Fruit fly (Drosophila melanogaster) whole organism, prepupa: ENCODE data around the gene Pph13.

Source experiments
- CG11762 ChIP-seq: fragments of 200-800 bp; sonication (Bioruptor generic); optimal IDR thresholded peaks from 3 replicates; lab custom pipeline; 2016; ENCODE audit warnings: missing biosample characterization, missing genetic modification characterization; ENCODE audit not compliant: insufficient read depth
- CG11902 ChIP-seq: fragments of 200-800 bp; sonication (Bioruptor generic); optimal IDR thresholded peaks from 3 replicates; lab custom pipeline; 2016; ENCODE audit warnings: missing biosample characterization, missing genetic modification characterization
- CG16779 ChIP-seq: fragments of 200-800 bp; sonication (Bioruptor generic); optimal IDR thresholded peaks from 3 replicates; lab custom pipeline; 2017; ENCODE audit warnings: missing biosample characterization, mild to moderate bottlenecking, missing genetic modification characterization
- CG6792 ChIP-seq: fragments of 200-800 bp; sonication (Bioruptor generic); optimal IDR thresholded peaks from 3 replicates; lab custom pipeline; 2016; ENCODE audit warnings: missing biosample characterization, missing genetic modification characterization
- CG6808 ChIP-seq: fragments of 200-800 bp; sonication (Bioruptor generic); optimal IDR thresholded peaks from 3 replicates; lab custom pipeline; 2017; ENCODE audit warnings: missing biosample characterization, missing genetic modification characterization, mild to moderate bottlenecking, moderate library complexity, missing genetic modification reagents
- CG7368 ChIP-seq: fragments of 200-800 bp; sonication (Bioruptor generic); optimal IDR thresholded peaks from 3 replicates; lab custom pipeline; 2016; ENCODE audit warnings: missing biosample characterization, missing genetic modification characterization
- Eip93F ChIP-seq: fragments of 200-800 bp; sonication (Bioruptor generic); optimal IDR thresholded peaks from 2 replicates; lab custom pipeline; 2016; ENCODE audit warnings: missing biosample characterization, mild to moderate bottlenecking, missing genetic modification characterization
- Ets21C ChIP-seq: fragments of 200-800 bp; sonication (Bioruptor generic); optimal IDR thresholded peaks from 3 replicates; lab custom pipeline; 2016; ENCODE audit warnings: missing biosample characterization, missing genetic modification characterization
- Gug ChIP-seq: fragments of 200-800 bp; sonication (Bioruptor generic); IDR thresholded peaks from 2 replicates; pipeline ENCODE4 v1.3.6; 2022; ENCODE audit warnings: missing biosample characterization, missing genetic modification characterization
- achi ChIP-seq: fragments of 200-800 bp; sonication (Bioruptor generic); optimal IDR thresholded peaks from 3 replicates; lab custom pipeline; 2016; ENCODE audit warnings: missing biosample characterization, missing genetic modification characterization
- acj6 ChIP-seq: fragments of 200-800 bp; sonication (Bioruptor generic); optimal IDR thresholded peaks from 3 replicates; lab custom pipeline; 2016; ENCODE audit warnings: missing biosample characterization, missing genetic modification characterization
- eg ChIP-seq: fragments of 200-800 bp; sonication (Bioruptor generic); IDR thresholded peaks from 3 replicates; pipeline ENCODE4 v1.3.6; 2022; ENCODE audit warnings: missing biosample characterization, missing genetic modification characterization
- salr ChIP-seq, 2 experiments: fragments of 200-800 bp; sonication (Bioruptor generic); optimal IDR thresholded peaks; 3 replicates each; lab custom pipeline; 2016 to 2018; ENCODE audit warnings: missing biosample characterization in 2 of 2, missing genetic modification characterization in 2 of 2, mild to moderate bottlenecking in 1 of 2

- TF ChIP-seq Eip93F (GFP tag; lab: Kevin White, UChicago) (no peak), Gug (GFP tag; lab: Robert Waterston, UW) (no peak), Ets21C (GFP tag; lab: Kevin White, UChicago) (no peak), achi (GFP tag; lab: Kevin White, UChicago) (no peak), CG11902 (no peak), CG16779 (tag; lab: Kevin White, UChicago) (no peak), salr (GFP tag; optimal IDR thresholded peaks at IDR 0.05; lab: Kevin White, UChicago) (no peak), acj6 (GFP tag; lab: Kevin White, UChicago) (no peak), CG7368 (no peak), eg (GFP tag; lab: Robert Waterston, UW) (no peak), CG6808 (GFP tag; lab: Kevin White, UChicago) (no peak), CG11762 (GFP tag; lab: Kevin White, UChicago) (no peak), CG6792 (GFP tag; lab: Kevin White, UChicago) (no peak)
These were observed 33.5 kb upstream of the Pph13 start for dm6 chr2L:543799-544198.
